Fruit fly (Drosophila melanogaster): ENCODE data around the gene Usf.

dm6 chrX:4508072-4508644 lies 40.4 kb downstream of the Usf start:
- no peak for TF ChIP-seq EcR (GFP tag; optimal IDR thresholded peaks at IDR 0.05)
- no peak for TF ChIP-seq CG8478 (optimal IDR thresholded peaks at IDR 0.05)
- TF ChIP-seq psq (optimal IDR thresholded peaks at IDR 0.05), result no peak
- TF ChIP-seq Dll (optimal IDR thresholded peaks at IDR 0.05), result peak; percentile 9
